Worm (Caenorhabditis elegans) whole organism, midembryonic: ENCODE results near the gene B0432.11.

Source experiments
- T22C8.4 ChIP-seq: fragments of 200-800 bp; sonication (Bioruptor generic); IDR thresholded peaks from 2 replicates; pipeline ENCODE4 v1.3.6; 2022; ENCODE audit warnings: missing genetic modification characterization, missing compliant biosample characterization
- cog-1 ChIP-seq: sonication (generic microtip); optimal IDR thresholded peaks from 2 replicates; lab custom pipeline; 2016; ENCODE audit warnings: missing genetic modification characterization, missing compliant biosample characterization
- flt-1 ChIP-seq: fragments of 200-800 bp; sonication (Bioruptor generic); IDR thresholded peaks from 2 replicates; pipeline ENCODE4 v1.3.6; 2022; ENCODE audit warnings: missing genetic modification characterization, missing compliant biosample characterization
- klf-2 ChIP-seq: fragments of 200-800 bp; sonication (Bioruptor generic); conservative IDR thresholded peaks from 2 replicates; pipeline ENCODE4 v1.3.6; 2022; ENCODE audit warnings: missing genetic modification reagents, missing genetic modification characterization, missing compliant biosample characterization

- TF ChIP-seq T22C8.4 (GFP tag; lab: Robert Waterston, UW) (no peak), flt-1 (GFP tag; lab: Robert Waterston, UW) (no peak), cog-1 (tag; lab: Kevin White, UChicago) (no peak), klf-2 (GFP tag; lab: Robert Waterston, UW) (no peak)
Measured at ce11 chrII:305645-306044, 11.1 kb upstream of the B0432.11 start, which contains the start of gene col-69.
